Worm (Caenorhabditis elegans): ENCODE data around the gene C17H12.37.
A peak's percentile ranks its signal among the peaks of the same experiment; 100 is the strongest.
"Not testable (repeated sequence)": the region's sequence is repeated elsewhere in the genome, so short reads cannot be mapped to it uniquely, and the experiment has no call there.

C17H12.37 gene

DNA sequence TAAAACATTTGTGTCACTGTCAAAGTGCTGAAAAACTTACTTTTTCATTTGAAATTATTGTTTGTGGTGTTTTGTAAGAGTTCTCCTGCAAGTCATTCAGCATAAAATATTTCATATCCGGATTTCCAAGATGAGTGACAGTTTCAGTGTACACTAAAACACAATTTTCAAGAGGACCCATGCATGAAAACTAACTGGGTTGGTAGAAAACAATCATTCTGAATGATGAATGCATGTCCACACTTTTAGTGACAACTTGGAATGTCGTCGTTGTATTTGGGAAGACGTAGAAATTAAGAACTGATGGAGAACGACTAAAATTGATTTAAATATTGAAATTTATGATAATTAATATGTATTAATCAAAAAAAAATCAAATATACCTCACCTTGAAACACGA lies 16.8 kb downstream of the C17H12.37 start:
- TF ChIP-seq unc-39 (tag; optimal IDR thresholded peaks at IDR 0.05) (no peak), unc-62 (GFP tag; optimal IDR thresholded peaks at IDR 0.05 in 1 of 2) (peak in 1 of 2 experiments; percentile 98), unc-62 (tag; optimal IDR thresholded peaks at IDR 0.05) (no peak)

DNA sequence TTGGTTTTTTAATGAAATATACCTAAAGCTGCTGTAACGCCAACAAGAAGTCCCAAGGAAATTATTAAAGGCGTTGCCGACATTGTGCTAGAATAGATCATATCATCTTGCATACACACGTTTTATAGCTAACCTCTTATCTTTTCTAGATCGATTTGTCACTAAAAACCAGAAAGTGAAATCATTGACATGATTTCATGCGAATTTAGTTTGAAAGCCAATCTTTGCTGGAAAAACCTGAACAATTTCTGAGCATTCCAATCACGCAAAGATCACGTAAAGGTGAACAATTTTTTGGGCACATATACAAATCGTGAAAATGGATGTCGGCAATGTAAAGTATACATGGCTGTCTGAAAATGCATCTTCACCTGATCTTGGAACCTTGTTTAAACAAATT lies 17.5 kb downstream of the C17H12.37 start, which contains the start of gene C17H12.6:
Gene C17H12.6, minus strand, starts transcription at position 101 of the 400 bp plus-strand sequence.
- TF ChIP-seq madf-9 (GFP tag; conservative IDR thresholded peaks at IDR 0.05) = no peak
- no peak for TF ChIP-seq nhr-42 (GFP tag; IDR thresholded peaks at IDR 0.05)
- TF ChIP-seq jun-1 (tag; optimal IDR thresholded peaks at IDR 0.05) = no peak
- TF ChIP-seq pqm-1 (tag; optimal IDR thresholded peaks at IDR 0.05) = no peak
- no peak for TF ChIP-seq nhr-6 (tag; optimal IDR thresholded peaks at IDR 0.05)
- TF ChIP-seq ZK546.5 (tag; optimal IDR thresholded peaks at IDR 0.05) = no peak
- TF ChIP-seq F49E8.2 (tag; optimal IDR thresholded peaks at IDR 0.05; ENCODE audit: borderline replicate concordance) = no peak
- TF ChIP-seq nhr-237 (tag; optimal IDR thresholded peaks at IDR 0.05) = no peak
- no peak for TF ChIP-seq zfp-2 (tag; optimal IDR thresholded peaks at IDR 0.05)
- TF ChIP-seq ceh-62 (tag; optimal IDR thresholded peaks at IDR 0.05) = no peak
- TF ChIP-seq Y5F2A.4 (GFP tag; optimal IDR thresholded peaks at IDR 0.05) = no peak
- no peak for TF ChIP-seq F10B5.3 (tag; optimal IDR thresholded peaks at IDR 0.05)
- no peak for TF ChIP-seq hmg-1.1 (GFP tag; IDR thresholded peaks at IDR 0.05)

DNA sequence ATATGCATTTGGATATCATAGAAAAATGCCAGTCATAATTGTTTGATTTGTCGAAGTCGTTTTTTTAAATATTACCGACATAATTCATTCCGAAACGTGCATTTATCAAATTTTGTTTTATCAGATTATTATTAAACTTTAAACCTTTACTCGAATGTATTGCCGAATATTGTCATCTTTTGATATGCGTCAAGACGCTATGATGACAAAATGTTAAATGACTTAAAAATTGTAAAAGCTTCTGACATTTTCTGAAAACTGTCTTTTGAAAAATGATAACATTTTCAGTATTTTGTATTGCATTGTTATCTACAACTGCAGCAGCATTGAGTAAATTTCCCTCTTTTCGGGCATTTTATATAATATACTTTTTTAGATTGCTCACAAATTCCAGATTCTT lies 19.7 kb downstream of the C17H12.37 start, which contains the start of gene H20E11.3:
Gene H20E11.3, plus strand, starts transcription at position 195 of the 400 bp plus-strand sequence.
- TF ChIP-seq sdz-12 (GFP tag; optimal IDR thresholded peaks at IDR 0.05) (no peak), aha-1 (tag) (peak; percentile 38), dmd-6 (GFP tag; IDR thresholded peaks at IDR 0.05) (peak; percentile 59; the same call in 1 of the 2 replicates), lim-7 (GFP tag; IDR thresholded peaks at IDR 0.05) (no peak), dve-1 (tag; optimal IDR thresholded peaks at IDR 0.05; ENCODE audit: insufficient read depth) (peak; percentile 4), pqm-1 (tag; optimal IDR thresholded peaks at IDR 0.05) (peak; percentile 19), aly-2 (tag; optimal IDR thresholded peaks at IDR 0.05) (no peak), daf-12 (tag; optimal IDR thresholded peaks at IDR 0.05) (no peak), mes-2 (tag; optimal IDR thresholded peaks at IDR 0.05; ENCODE audit: poor library complexity, severe bottlenecking) (no peak), daf-16 (GFP tag; optimal IDR thresholded peaks at IDR 0.05) (no peak), daf-16 (tag; optimal IDR thresholded peaks at IDR 0.05) (peak; percentile 37)

DNA sequence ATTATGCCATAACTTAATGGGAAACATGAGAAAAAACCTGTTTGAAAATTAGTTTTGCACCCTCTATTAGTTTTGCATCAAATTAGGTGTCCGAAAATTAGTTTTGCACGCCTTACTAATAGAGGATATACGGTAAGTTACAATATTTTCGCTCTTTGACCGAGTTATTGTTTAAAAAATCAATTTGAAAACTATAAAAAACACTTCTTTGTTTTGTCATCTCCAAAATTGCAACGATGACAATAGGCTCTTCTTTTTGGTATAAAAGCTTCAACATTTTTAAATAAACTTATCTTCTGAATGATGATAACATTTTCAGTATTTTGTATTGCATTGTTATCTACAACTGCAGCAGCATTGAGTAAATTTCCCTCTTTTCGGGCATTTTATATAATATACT lies 22.6 kb downstream of the C17H12.37 start, which contains the start of gene H20E11.2:
Gene H20E11.2, plus strand, starts transcription at position 301 of the 400 bp plus-strand sequence.
- TF ChIP-seq nhr-77 (tag; optimal IDR thresholded peaks at IDR 0.05); Y5F2A.4 (GFP tag; optimal IDR thresholded peaks at IDR 0.05); mdt-29 (GFP tag; IDR thresholded peaks at IDR 0.05): not testable (repeated sequence)

DNA sequence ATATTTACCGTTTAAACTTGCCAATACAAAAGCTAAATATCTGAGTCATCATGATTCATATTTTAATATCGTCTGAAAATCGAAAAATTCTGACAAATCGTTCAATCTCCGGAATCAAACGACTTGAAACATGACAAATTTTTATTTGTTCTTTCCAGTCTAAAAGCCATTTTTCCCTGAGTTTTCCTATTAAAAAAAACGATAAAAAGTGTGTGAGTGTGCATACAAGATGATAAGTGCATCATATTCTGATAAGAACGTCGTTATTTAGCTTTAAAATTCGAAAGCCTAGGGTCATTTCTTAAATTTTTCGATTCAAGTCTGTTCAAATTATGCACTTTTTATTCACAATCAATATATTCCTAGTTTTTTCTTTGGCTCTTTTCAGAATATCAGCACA lies 25.0 kb downstream of the C17H12.37 start, which contains the start of gene H20E11.1:
Gene H20E11.1, plus strand, starts transcription at position 244 of the 400 bp plus-strand sequence.
- TF ChIP-seq lin-39 (tag; optimal IDR thresholded peaks at IDR 0.05) = no peak
- no peak for TF ChIP-seq ceh-44 (GFP tag; IDR thresholded peaks at IDR 0.05)
- TF ChIP-seq zip-2 (tag; optimal IDR thresholded peaks at IDR 0.05) = no peak
- TF ChIP-seq egl-43 (GFP tag; IDR thresholded peaks at IDR 0.05) = no peak
- TF ChIP-seq unc-62 (GFP tag; optimal IDR thresholded peaks at IDR 0.05 in 1 of 2) = peak in 1 of 2 experiments; percentile 70
- no peak for TF ChIP-seq unc-62 (tag; optimal IDR thresholded peaks at IDR 0.05)
- TF ChIP-seq daf-16 (GFP tag; optimal IDR thresholded peaks at IDR 0.05) = no peak
- TF ChIP-seq daf-16 (tag; optimal IDR thresholded peaks at IDR 0.05) = peak; percentile 30
- TF ChIP-seq dmd-6 (GFP tag; IDR thresholded peaks at IDR 0.05) = 0 out of 2 replicates have a peak, but pooled peaks have one; percentile 18
- TF ChIP-seq php-3 (GFP tag; IDR thresholded peaks at IDR 0.05) = peak; percentile 81; the same call in 1 of the 2 replicates
- no peak for TF ChIP-seq ama-1 (optimal IDR thresholded peaks at IDR 0.05)
- peak; percentile 36 for TF ChIP-seq nhr-28 (tag; optimal IDR thresholded peaks at IDR 0.05)
- peak; percentile 67 for TF ChIP-seq pqm-1 (tag; optimal IDR thresholded peaks at IDR 0.05)
- peak; percentile 23 for TF ChIP-seq dve-1 (tag; optimal IDR thresholded peaks at IDR 0.05; ENCODE audit: insufficient read depth)
- no peak for TF ChIP-seq daf-8 (GFP tag; IDR thresholded peaks at IDR 0.05)
